Fruit fly (Drosophila melanogaster) whole organism, embryonic: Measurements from ENCODE around the gene Kmn1.
A peak's percentile ranks its signal among the peaks of the same experiment; 100 is the strongest.

ENCODE experiments used
- Adf1 ChIP-seq: fragments of 200-800 bp; sonication (Bioruptor generic); IDR thresholded peaks from 2 replicates; pipeline ENCODE4 v1.3.6; 2022; ENCODE audit warnings: missing biosample characterization, missing genetic modification characterization
- Atf6 ChIP-seq: fragments of 200-800 bp; sonication (Bioruptor generic); IDR thresholded peaks from 2 replicates; pipeline ENCODE4 v1.3.6; 2022; ENCODE audit warnings: missing biosample characterization, missing genetic modification characterization
- Awh ChIP-seq: fragments of 200-800 bp; sonication (Bioruptor generic); IDR thresholded peaks from 2 replicates; pipeline ENCODE4, ENCODE4 v1.3.6; 2022; ENCODE audit warnings: missing biosample characterization, missing genetic modification characterization
- CG10274 ChIP-seq: fragments of 200-800 bp; sonication (Bioruptor generic); optimal IDR thresholded peaks from 3 replicates; lab custom pipeline; 2017; ENCODE audit warnings: missing biosample characterization, mild to moderate bottlenecking, missing genetic modification characterization
- CG10462 ChIP-seq: fragments of 200-800 bp; sonication (Bioruptor generic); optimal IDR thresholded peaks from 2 replicates; lab custom pipeline; 2016; ENCODE audit warnings: missing biosample characterization, missing genetic modification characterization
- CG10543 ChIP-seq: fragments of 200-800 bp; sonication (Bioruptor generic); optimal IDR thresholded peaks from 3 replicates; lab custom pipeline; 2017; ENCODE audit warnings: missing biosample characterization, mild to moderate bottlenecking, missing genetic modification characterization, moderate library complexity
- CG12104 ChIP-seq: fragments of 200-800 bp; sonication (Bioruptor generic); optimal IDR thresholded peaks from 3 replicates; lab custom pipeline; 2016; ENCODE audit warnings: missing biosample characterization, missing genetic modification characterization
- CG12155 ChIP-seq: fragments of 200-800 bp; sonication (Bioruptor generic); optimal IDR thresholded peaks from 3 replicates; lab custom pipeline; 2016; ENCODE audit warnings: missing biosample characterization, missing genetic modification characterization
- CG13296 ChIP-seq: fragments of 200-800 bp; sonication (Bioruptor generic); optimal IDR thresholded peaks from 3 replicates; lab custom pipeline; 2018; ENCODE audit warnings: missing biosample characterization, mild to moderate bottlenecking, missing genetic modification characterization
- CG13894 ChIP-seq: fragments of 200-800 bp; sonication (Bioruptor generic); optimal IDR thresholded peaks from 3 replicates; lab custom pipeline; 2018; ENCODE audit warnings: missing biosample characterization, mild to moderate bottlenecking, missing genetic modification characterization, moderate library complexity
- CG15073 ChIP-seq: fragments of 200-800 bp; sonication (Bioruptor generic); optimal IDR thresholded peaks from 2 replicates; lab custom pipeline; 2016; ENCODE audit warnings: missing biosample characterization, missing genetic modification characterization
- CG1603 ChIP-seq: fragments of 200-800 bp; sonication (Bioruptor generic); optimal IDR thresholded peaks from 2 replicates; lab custom pipeline; 2019; ENCODE audit warnings: missing biosample characterization, mild to moderate bottlenecking, missing genetic modification characterization, moderate library complexity
- CG17385 ChIP-seq: fragments of 200-800 bp; sonication (Bioruptor generic); optimal IDR thresholded peaks from 3 replicates; lab custom pipeline; 2018; ENCODE audit warnings: missing biosample characterization, mild to moderate bottlenecking, missing genetic modification characterization
- CG18011 ChIP-seq: fragments of 200-800 bp; sonication (Bioruptor generic); optimal IDR thresholded peaks from 2 replicates; lab custom pipeline; 2017; ENCODE audit warnings: missing biosample characterization, missing genetic modification characterization, mild to moderate bottlenecking, moderate library complexity, missing genotype
- CG18619 ChIP-seq: fragments of 200-800 bp; sonication (Bioruptor generic); optimal IDR thresholded peaks from 3 replicates; lab custom pipeline; 2017; ENCODE audit warnings: missing biosample characterization, mild to moderate bottlenecking, missing genetic modification characterization
- CG3065 ChIP-seq: fragments of 200-800 bp; sonication (Bioruptor generic); optimal IDR thresholded peaks from 2 replicates; lab custom pipeline; 2016; ENCODE audit warnings: missing biosample characterization, missing genetic modification characterization
- CG32772 ChIP-seq: fragments of 200-800 bp; sonication (Bioruptor generic); IDR thresholded peaks from 2 replicates; pipeline ENCODE4 v1.3.6; 2022; ENCODE audit warnings: missing biosample characterization, missing genetic modification characterization
- CG34422 ChIP-seq: fragments of 200-800 bp; sonication (Bioruptor generic); IDR thresholded peaks from 3 replicates; pipeline ENCODE4 v1.3.6; 2022; ENCODE audit warnings: missing biosample characterization, missing genetic modification characterization
- CG3995 ChIP-seq: fragments of 200-800 bp; sonication (Bioruptor generic); optimal IDR thresholded peaks from 3 replicates; lab custom pipeline; 2016; ENCODE audit warnings: missing biosample characterization, missing genetic modification characterization
- CG42726 ChIP-seq: fragments of 200-800 bp; sonication (Bioruptor generic); IDR thresholded peaks from 2 replicates; pipeline ENCODE4 v1.3.6; 2022; ENCODE audit warnings: missing biosample characterization, missing genetic modification characterization; ENCODE audit not compliant: partially characterized antibody
- CG5245 ChIP-seq: fragments of 200-800 bp; sonication (Bioruptor generic); optimal IDR thresholded peaks from 3 replicates; lab custom pipeline; 2016; ENCODE audit warnings: missing biosample characterization, missing genetic modification characterization
- CG6254 ChIP-seq: fragments of 200-800 bp; sonication (Bioruptor generic); optimal IDR thresholded peaks from 3 replicates; lab custom pipeline; 2017; ENCODE audit warnings: mild to moderate bottlenecking, missing biosample characterization, missing genetic modification reagents, missing genetic modification characterization
- CG6683 ChIP-seq: fragments of 200-800 bp; sonication (Bioruptor generic); optimal IDR thresholded peaks from 2 replicates; lab custom pipeline; 2017; ENCODE audit warnings: missing biosample characterization, mild to moderate bottlenecking, missing genetic modification characterization, missing genetic modification reagents
- CG6765 ChIP-seq: fragments of 200-800 bp; sonication (Bioruptor generic); optimal IDR thresholded peaks from 3 replicates; lab custom pipeline; 2017; ENCODE audit warnings: missing biosample characterization, mild to moderate bottlenecking, missing genetic modification characterization
- CG7786 ChIP-seq: fragments of 200-800 bp; sonication (Bioruptor generic); optimal IDR thresholded peaks from 2 replicates; lab custom pipeline; 2016; ENCODE audit warnings: missing biosample characterization, missing genetic modification characterization
- CG8359 ChIP-seq: fragments of 200-800 bp; sonication (Bioruptor generic); optimal IDR thresholded peaks from 2 replicates; lab custom pipeline; 2017; ENCODE audit warnings: missing biosample characterization, mild to moderate bottlenecking, missing genetic modification characterization, borderline replicate concordance
- CG8924 ChIP-seq: fragments of 200-800 bp; optimal IDR thresholded peaks from 3 replicates; lab custom pipeline; 2019; ENCODE audit warnings: missing biosample characterization, mild to moderate bottlenecking, missing genetic modification characterization, moderate library complexity
- CG9797 ChIP-seq: fragments of 200-800 bp; sonication (Bioruptor generic); optimal IDR thresholded peaks from 3 replicates; lab custom pipeline; 2018; ENCODE audit warnings: missing biosample characterization, mild to moderate bottlenecking, missing genetic modification characterization
- Fer1 ChIP-seq: fragments of 200-800 bp; sonication (Bioruptor generic); optimal IDR thresholded peaks from 2 replicates; lab custom pipeline; 2017; ENCODE audit warnings: missing biosample characterization, mild to moderate bottlenecking, missing genetic modification characterization
- Fer2 ChIP-seq: fragments of 200-800 bp; sonication (Bioruptor generic); optimal IDR thresholded peaks from 2 replicates; lab custom pipeline; 2018; ENCODE audit warnings: missing biosample characterization, mild to moderate bottlenecking, missing genetic modification characterization, moderate library complexity
- Hey ChIP-seq: fragments of 200-800 bp; sonication (Bioruptor generic); optimal IDR thresholded peaks from 3 replicates; lab custom pipeline; 2018; ENCODE audit warnings: missing biosample characterization, mild to moderate bottlenecking, missing genetic modification characterization
- Hr78 ChIP-seq, 2 experiments: fragments of 200-800 bp in 1 of 2; fragments of >200 bp in 1 of 2; sonication (Bioruptor generic) in 1 of 2; optimal IDR thresholded peaks; 2 replicates each; lab custom pipeline; 2017 to 2019; ENCODE audit warnings: missing biosample characterization in 2 of 2, missing genetic modification characterization in 2 of 2, mild to moderate bottlenecking in 1 of 2, moderate library complexity in 1 of 2
- Lhr ChIP-seq: fragments of 200-800 bp; sonication (Bioruptor generic); optimal IDR thresholded peaks from 3 replicates; lab custom pipeline; 2017; ENCODE audit warnings: mild to moderate bottlenecking, missing biosample characterization, missing genetic modification reagents, missing genetic modification characterization
- NC2β ChIP-seq: fragments of 200-800 bp; sonication (Bioruptor generic); optimal IDR thresholded peaks from 2 replicates; lab custom pipeline; 2016; ENCODE audit warnings: missing biosample characterization, missing genetic modification characterization
- Neu2 ChIP-seq: fragments of 200-800 bp; sonication (Bioruptor generic); optimal IDR thresholded peaks from 3 replicates; lab custom pipeline; 2016; ENCODE audit warnings: missing biosample characterization, missing genetic modification characterization, borderline replicate concordance
- Side ChIP-seq: fragments of 200-800 bp; sonication (Bioruptor generic); optimal IDR thresholded peaks from 2 replicates; lab custom pipeline; 2016; ENCODE audit warnings: missing biosample characterization, missing genetic modification characterization
- Ssrp ChIP-seq: fragments of 200-800 bp; sonication (Bioruptor generic); optimal IDR thresholded peaks from 2 replicates; lab custom pipeline; 2018; ENCODE audit warnings: missing biosample characterization, mild to moderate bottlenecking, missing genetic modification characterization, moderate library complexity
- bcd ChIP-seq: fragments of 200-800 bp; sonication (Bioruptor generic); optimal IDR thresholded peaks from 2 replicates; lab custom pipeline; 2017; ENCODE audit warnings: missing biosample characterization, mild to moderate bottlenecking, missing genetic modification characterization
- caup ChIP-seq: fragments of 200-800 bp; sonication (Bioruptor generic); optimal IDR thresholded peaks from 3 replicates; lab custom pipeline; 2017; ENCODE audit warnings: missing biosample characterization, mild to moderate bottlenecking, missing genetic modification characterization, moderate library complexity; ENCODE audit not compliant: severe bottlenecking
- dan ChIP-seq: fragments of 200-800 bp; sonication (Bioruptor generic); IDR thresholded peaks from 2 replicates; pipeline ENCODE4 v1.3.6; 2022; ENCODE audit warnings: missing biosample characterization, missing genetic modification characterization
- hbn ChIP-seq: fragments of 200-800 bp; sonication (Bioruptor generic); IDR thresholded peaks from 2 replicates; pipeline ENCODE4 v1.3.6; 2022; ENCODE audit warnings: missing biosample characterization, missing genetic modification characterization; ENCODE audit not compliant: partially characterized antibody
- lilli ChIP-seq: fragments of 200-800 bp; sonication (Bioruptor generic); optimal IDR thresholded peaks from 3 replicates; lab custom pipeline; 2016; ENCODE audit warnings: missing biosample characterization, missing genetic modification characterization
- mirr ChIP-seq: fragments of 200-800 bp; sonication (Bioruptor generic); optimal IDR thresholded peaks from 3 replicates; lab custom pipeline; 2018; ENCODE audit warnings: missing biosample characterization, mild to moderate bottlenecking, missing genetic modification characterization
- nau ChIP-seq: fragments of 200-800 bp; sonication (Bioruptor generic); optimal IDR thresholded peaks from 3 replicates; lab custom pipeline; 2017; ENCODE audit warnings: missing biosample characterization, mild to moderate bottlenecking, missing genetic modification characterization, missing genetic modification reagents
- onecut ChIP-seq: fragments of 200-800 bp; sonication (Bioruptor generic); IDR thresholded peaks from 2 replicates; pipeline ENCODE4 v1.3.6; 2022; ENCODE audit warnings: missing biosample characterization, missing genetic modification characterization
- org-1 ChIP-seq: fragments of 200-800 bp; sonication (Bioruptor generic); optimal IDR thresholded peaks from 2 replicates; lab custom pipeline; 2017; ENCODE audit warnings: missing biosample characterization, missing genetic modification characterization
- schlank ChIP-seq: fragments of 200-800 bp; sonication (Bioruptor generic); optimal IDR thresholded peaks from 2 replicates; lab custom pipeline; 2018; ENCODE audit warnings: missing biosample characterization, mild to moderate bottlenecking, missing genetic modification characterization
- twi ChIP-seq: fragments of 200-800 bp; optimal IDR thresholded peaks from 2 replicates; lab custom pipeline; 2019; ENCODE audit warnings: missing biosample characterization, mild to moderate bottlenecking, missing genetic modification characterization, moderate library complexity
- usp ChIP-seq: fragments of >200 bp; optimal IDR thresholded peaks from 2 replicates; lab custom pipeline; 2017; ENCODE audit warnings: missing biosample characterization, missing genetic modification characterization
- zfh2 ChIP-seq: fragments of 200-800 bp; sonication (Bioruptor generic); optimal IDR thresholded peaks from 2 replicates; lab custom pipeline; 2016; ENCODE audit warnings: missing biosample characterization, missing genetic modification characterization

Kmn1 gene

DNA sequence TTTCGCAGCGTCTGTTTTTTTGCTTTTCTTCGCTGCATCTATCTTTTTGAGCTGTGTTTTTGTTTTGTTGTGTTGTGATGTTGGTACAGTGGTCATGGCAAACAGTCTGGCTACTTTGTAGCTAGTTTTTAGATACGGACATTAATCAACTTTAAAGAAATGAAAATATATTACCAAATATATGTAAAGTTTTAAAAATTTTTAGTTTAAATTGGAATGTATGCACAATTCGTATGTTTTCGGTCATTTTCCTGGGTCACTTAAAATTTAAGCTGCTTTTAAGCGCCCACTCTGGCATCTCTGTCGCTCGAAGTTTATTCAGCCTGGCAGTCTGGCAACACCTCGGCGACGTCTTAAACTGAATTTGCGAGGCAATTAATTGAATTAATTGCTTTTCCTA, 4.3 kb upstream of the Kmn1 start, which contains the start of gene CG11695 (continued):
- TF ChIP-seq onecut (GFP tag; lab: Robert Waterston, UW) (peak; percentile 8; the same call in 1 of the 2 replicates), usp (no peak), Ssrp (tag; lab: Kevin White, UChicago) (peak; percentile 62), hbn (GFP tag; lab: Robert Waterston, UW) (no peak), CG12155 (GFP tag; lab: Kevin White, UChicago) (peak; percentile 60), nau (no peak), dan (GFP tag; lab: Robert Waterston, UW) (no peak), lilli (GFP tag; lab: Kevin White, UChicago) (peak; percentile 81), CG3995 (peak; percentile 38), Adf1 (GFP tag; lab: Robert Waterston, UW) (peak; percentile 43), CG32772 (GFP tag; lab: Robert Waterston, UW) (no peak), CG6765 (no peak), CG10274 (GFP tag; lab: Kevin White, UChicago) (no peak), CG13894 (tag; lab: Kevin White, UChicago) (peak; percentile 80), NC2β (GFP tag; lab: Kevin White, UChicago) (peak; percentile 32), CG9797 (GFP tag; lab: Kevin White, UChicago) (peak; percentile 7), Hey (tag; lab: Kevin White, UChicago) (no peak), CG42726 (GFP tag; lab: Robert Waterston, UW) (no peak), Hr78 (GFP tag; optimal IDR thresholded peaks at IDR 0.05; lab: Kevin White, UChicago) (no peak), CG15073 (GFP tag; lab: Kevin White, UChicago) (no peak), schlank (tag; lab: Kevin White, UChicago) (peak; percentile 36), CG7786 (GFP tag; lab: Kevin White, UChicago) (no peak), Atf6 (GFP tag; lab: Robert Waterston, UW) (peak; percentile 34; the same call in 1 of the 2 replicates), CG12104 (GFP tag; lab: Kevin White, UChicago) (peak; percentile 16), caup (GFP tag; lab: Kevin White, UChicago) (peak; percentile 53), org-1 (no peak), CG8359 (GFP tag; lab: Kevin White, UChicago) (no peak), Side (GFP tag; lab: Kevin White, UChicago) (peak; percentile 20), Awh (GFP tag; lab: Robert Waterston, UW) (0 out of 2 replicates have a peak, but pooled peaks have one; percentile 32), CG10543 (GFP tag; lab: Kevin White, UChicago) (peak; percentile 72), CG5245 (peak; percentile 30), bcd (GFP tag; lab: Kevin White, UChicago) (peak; percentile 45), mirr (peak; percentile 35), Neu2 (GFP tag; lab: Kevin White, UChicago) (no peak), CG18619 (peak; percentile 49), Lhr (peak; percentile 24), CG18011 (GFP tag; lab: Kevin White, UChicago) (peak; percentile 23), Fer2 (tag; lab: Kevin White, UChicago) (peak; percentile 47), Fer1 (peak; percentile 73), CG1603 (tag; lab: Kevin White, UChicago) (peak; percentile 51), zfh2 (GFP tag; lab: Kevin White, UChicago) (peak; percentile 69), CG6254 (GFP tag; lab: Kevin White, UChicago) (no peak), CG3065 (GFP tag; lab: Kevin White, UChicago) (no peak), twi (tag; lab: Kevin White, UChicago) (peak; percentile 43), CG6683 (GFP tag; lab: Kevin White, UChicago) (peak; percentile 14), CG8924 (peak; percentile 51), CG34422 (GFP tag; lab: Robert Waterston, UW) (peak; percentile 70), CG10462 (GFP tag; lab: Kevin White, UChicago) (no peak), CG17385 (peak; percentile 59), CG13296 (GFP tag; lab: Kevin White, UChicago) (peak; percentile 58)
